Fruit fly (Drosophila melanogaster) whole organism, pupa: ENCODE measurements around the gene CG14204.

Source experiments
- CG10348 ChIP-seq: fragments of 200-800 bp; sonication (Bioruptor generic); IDR thresholded peaks from 2 replicates; pipeline ENCODE4 v1.3.6; 2022; ENCODE audit warnings: missing biosample characterization, missing genetic modification characterization
- CG13204 ChIP-seq: fragments of 200-800 bp; sonication (Bioruptor generic); optimal IDR thresholded peaks from 2 replicates; lab custom pipeline; 2018; ENCODE audit warnings: missing biosample characterization, mild to moderate bottlenecking, missing genetic modification characterization, moderate library complexity
- CG14655 ChIP-seq: fragments of 200-800 bp; sonication (Bioruptor generic); optimal IDR thresholded peaks from 3 replicates; lab custom pipeline; 2017; ENCODE audit warnings: mild to moderate bottlenecking, missing biosample characterization, missing genetic modification reagents, missing genetic modification characterization
- CG34367 ChIP-seq: fragments of 200-800 bp; sonication (Bioruptor generic); optimal IDR thresholded peaks from 2 replicates; lab custom pipeline; 2018; ENCODE audit warnings: missing biosample characterization, mild to moderate bottlenecking, missing genetic modification characterization
- CG8159 ChIP-seq: fragments of 200-800 bp; sonication (Bioruptor generic); optimal IDR thresholded peaks from 3 replicates; lab custom pipeline; 2018; ENCODE audit warnings: missing biosample characterization, mild to moderate bottlenecking, missing genetic modification characterization, moderate library complexity
- CG8301 ChIP-seq: fragments of 200-800 bp; sonication (Bioruptor generic); optimal IDR thresholded peaks from 2 replicates; lab custom pipeline; 2018; ENCODE audit warnings: missing biosample characterization, mild to moderate bottlenecking, missing genetic modification characterization
- CG9948 ChIP-seq: fragments of 200-800 bp; sonication (Bioruptor generic); optimal IDR thresholded peaks from 2 replicates; lab custom pipeline; 2018; ENCODE audit warnings: missing biosample characterization, mild to moderate bottlenecking, missing genetic modification characterization, moderate library complexity
- D1 ChIP-seq: fragments of 200-800 bp; sonication (Bioruptor generic); optimal IDR thresholded peaks from 2 replicates; lab custom pipeline; 2018; ENCODE audit warnings: missing biosample characterization, mild to moderate bottlenecking, missing genetic modification characterization, moderate library complexity
- EcR ChIP-seq: fragments of 200-800 bp; sonication (Bioruptor generic); optimal IDR thresholded peaks from 3 replicates; lab custom pipeline; 2019; ENCODE audit warnings: missing biosample characterization, missing genetic modification characterization, mild to moderate bottlenecking, moderate library complexity, missing genetic modification reagents
- Ets98B ChIP-seq: fragments of 200-800 bp; sonication (Bioruptor generic); IDR thresholded peaks from 2 replicates; pipeline ENCODE4 v1.3.6; 2022; ENCODE audit warnings: missing biosample characterization, missing genetic modification characterization
- Pif1A ChIP-seq: fragments of 200-800 bp; sonication (Bioruptor generic); optimal IDR thresholded peaks from 3 replicates; lab custom pipeline; 2016; ENCODE audit warnings: missing biosample characterization, missing genetic modification characterization
- Pif1B ChIP-seq: fragments of 200-800 bp; sonication (Bioruptor generic); optimal IDR thresholded peaks from 3 replicates; lab custom pipeline; 2016; ENCODE audit warnings: missing biosample characterization, missing genetic modification characterization
- Snoo ChIP-seq: fragments of 200-800 bp; sonication (Bioruptor generic); optimal IDR thresholded peaks from 3 replicates; lab custom pipeline; 2017; ENCODE audit warnings: missing biosample characterization, mild to moderate bottlenecking, missing genetic modification characterization, inconsistent platforms
- gl ChIP-seq: fragments of 200-800 bp; sonication (Bioruptor generic); optimal IDR thresholded peaks from 2 replicates; lab custom pipeline; 2018; ENCODE audit warnings: missing biosample characterization, mild to moderate bottlenecking, missing genetic modification characterization

dm6 chrX:19545865-19546657, 37.4 kb upstream of the CG14204 start:
- TF ChIP-seq Pif1A (GFP tag; lab: Kevin White, UChicago), result no peak
- no peak for TF ChIP-seq Pif1B
- no peak for TF ChIP-seq D1
- no peak for TF ChIP-seq gl (tag; lab: Kevin White, UChicago)
- no peak for TF ChIP-seq CG14655 (GFP tag; lab: Kevin White, UChicago)
- TF ChIP-seq CG34367, result no peak
- TF ChIP-seq Ets98B, result no peak
- TF ChIP-seq Snoo (tag; lab: Kevin White, UChicago), result no peak
- TF ChIP-seq EcR, result no peak
- TF ChIP-seq CG9948 (tag; lab: Kevin White, UChicago), result no peak
- no peak for TF ChIP-seq CG13204 (GFP tag; lab: Kevin White, UChicago)
- TF ChIP-seq CG10348 (GFP tag; lab: Robert Waterston, UW), result no peak
- no peak for TF ChIP-seq CG8301
- TF ChIP-seq CG8159 (tag; lab: Kevin White, UChicago), result no peak
